Worm (Caenorhabditis elegans) whole organism, young adult: Measurements from ENCODE around the gene pinn-1.

Experiments
- B0019.2 ChIP-seq: fragments of 200-800 bp; sonication (Bioruptor generic); conservative IDR thresholded peaks from 2 replicates; pipeline ENCODE4 v1.3.6; 2022; ENCODE audit warnings: missing genetic modification reagents, missing genetic modification characterization, missing compliant biosample characterization
- B0336.3 ChIP-seq: fragments of 200-800 bp; sonication (Bioruptor generic); IDR thresholded peaks from 2 replicates; pipeline ENCODE4 v1.3.6; 2022; ENCODE audit warnings: missing genetic modification characterization, missing compliant biosample characterization
- C17E4.6 ChIP-seq: fragments of 200-800 bp; sonication (Bioruptor generic); IDR thresholded peaks from 2 replicates; pipeline ENCODE4 v1.3.6; 2022; ENCODE audit warnings: missing genetic modification reagents, missing genetic modification characterization, missing compliant biosample characterization
- F23B12.7 ChIP-seq: sonication (generic microtip); optimal IDR thresholded peaks from 2 replicates; lab custom pipeline; 2017; ENCODE audit warnings: missing genetic modification characterization, mild to moderate bottlenecking, missing compliant biosample characterization, antibody characterized with exemption, moderate library complexity; ENCODE audit not compliant: insufficient read depth
- F33H1.4 ChIP-seq: fragments of 200-800 bp; sonication (Bioruptor generic); IDR thresholded peaks from 2 replicates; pipeline ENCODE4 v1.3.6; 2022; ENCODE audit warnings: missing genetic modification reagents, missing genetic modification characterization, missing compliant biosample characterization
- F52B5.7 ChIP-seq: sonication (generic microtip); optimal IDR thresholded peaks from 2 replicates; lab custom pipeline; 2016; ENCODE audit warnings: mild to moderate bottlenecking, missing genetic modification characterization, missing compliant biosample characterization
- F55B11.4 ChIP-seq: sonication (generic microtip); optimal IDR thresholded peaks from 2 replicates; lab custom pipeline; 2016; ENCODE audit warnings: missing compliant biosample characterization, missing genetic modification characterization, borderline replicate concordance; ENCODE audit not compliant: insufficient read depth
- F57A8.1 ChIP-seq: fragments of 200-800 bp; sonication (Bioruptor generic); optimal IDR thresholded peaks from 2 replicates; lab custom pipeline; 2018; ENCODE audit warnings: mild to moderate bottlenecking, missing genetic modification characterization, moderate library complexity, missing compliant biosample characterization
- K11D2.4 ChIP-seq: fragments of 200-800 bp; sonication (Bioruptor generic); IDR thresholded peaks from 2 replicates; pipeline ENCODE4 v1.3.6; 2022; ENCODE audit warnings: missing genetic modification reagents, missing genetic modification characterization, missing compliant biosample characterization
- Y53F4B.3 ChIP-seq: fragments of 200-800 bp; sonication (Bioruptor generic); IDR thresholded peaks from 2 replicates; pipeline ENCODE4 v1.3.6; 2022; ENCODE audit warnings: missing genetic modification reagents, missing genetic modification characterization, missing compliant biosample characterization
- Y53G8AR.9 ChIP-seq: fragments of 200-800 bp; sonication (Bioruptor generic); conservative IDR thresholded peaks from 2 replicates; pipeline ENCODE4 v1.3.6; 2022; ENCODE audit warnings: missing genetic modification reagents, missing genetic modification characterization, missing compliant biosample characterization
- aptf-2 ChIP-seq: fragments of 200-800 bp; sonication (Bioruptor generic); conservative IDR thresholded peaks from 2 replicates; pipeline ENCODE4 v1.3.6; 2022; ENCODE audit warnings: missing genetic modification reagents, missing genetic modification characterization, missing compliant biosample characterization
- aptf-3 ChIP-seq: fragments of 200-800 bp; sonication (Bioruptor generic); IDR thresholded peaks from 2 replicates; pipeline ENCODE4 v1.3.6; 2022; ENCODE audit warnings: missing genetic modification characterization, missing compliant biosample characterization
- atf-7 ChIP-seq: sonication (generic microtip); optimal IDR thresholded peaks from 2 replicates; lab custom pipeline; 2017; ENCODE audit warnings: mild to moderate bottlenecking, missing genetic modification characterization, missing compliant biosample characterization
- athp-1 ChIP-seq: sonication (generic microtip); optimal IDR thresholded peaks from 2 replicates; lab custom pipeline; 2017; ENCODE audit warnings: mild to moderate bottlenecking, missing genetic modification characterization, missing compliant biosample characterization
- ceh-100 ChIP-seq: fragments of 200-800 bp; sonication (Bioruptor generic); IDR thresholded peaks from 2 replicates; pipeline ENCODE4 v1.3.6; 2022; ENCODE audit warnings: missing genetic modification reagents, missing genetic modification characterization, missing compliant biosample characterization
- ceh-27 ChIP-seq: fragments of 200-800 bp; sonication (Bioruptor generic); optimal IDR thresholded peaks from 2 replicates; lab custom pipeline; 2018; ENCODE audit warnings: mild to moderate bottlenecking, missing genetic modification characterization, moderate library complexity, missing compliant biosample characterization
- ceh-40 ChIP-seq: fragments of 200-800 bp; sonication (Bioruptor generic); IDR thresholded peaks from 2 replicates; pipeline ENCODE4 v1.3.6; 2022; ENCODE audit warnings: missing genetic modification characterization, missing compliant biosample characterization
- chd-7 ChIP-seq: sonication (generic microtip); optimal IDR thresholded peaks from 2 replicates; lab custom pipeline; 2016; ENCODE audit warnings: mild to moderate bottlenecking, missing genetic modification characterization, moderate library complexity, missing compliant biosample characterization
- dpff-1 ChIP-seq: sonication (generic microtip); optimal IDR thresholded peaks from 2 replicates; lab custom pipeline; 2017; ENCODE audit warnings: mild to moderate bottlenecking, missing genetic modification characterization, missing compliant biosample characterization
- ets-4 ChIP-seq: fragments of 200-800 bp; sonication (Bioruptor generic); optimal IDR thresholded peaks from 2 replicates; lab custom pipeline; 2018; ENCODE audit warnings: mild to moderate bottlenecking, missing genetic modification characterization, missing compliant biosample characterization
- hlh-26 ChIP-seq: fragments of 200-800 bp; sonication (Bioruptor generic); conservative IDR thresholded peaks from 2 replicates; pipeline ENCODE4 v1.3.6; 2022; ENCODE audit warnings: missing genetic modification reagents, missing genetic modification characterization, missing compliant biosample characterization
- hmg-20 ChIP-seq: fragments of 200-800 bp; sonication (Bioruptor generic); IDR thresholded peaks from 2 replicates; pipeline ENCODE4 v1.3.6; 2022; ENCODE audit warnings: missing genetic modification reagents, missing genetic modification characterization, missing compliant biosample characterization
- hsf-1 ChIP-seq: fragments of 200-800 bp; sonication (Bioruptor generic); IDR thresholded peaks from 2 replicates; pipeline ENCODE4 v1.3.6; 2022; ENCODE audit warnings: missing genetic modification reagents, missing genetic modification characterization, missing compliant biosample characterization
- lag-1 ChIP-seq: fragments of 200-800 bp; sonication (Bioruptor generic); IDR thresholded peaks from 2 replicates; pipeline ENCODE4 v1.3.6; 2022; ENCODE audit warnings: missing genetic modification reagents, missing genetic modification characterization, missing compliant biosample characterization
- lin-26 ChIP-seq: fragments of 200-800 bp; sonication (Bioruptor generic); IDR thresholded peaks from 2 replicates; pipeline ENCODE4 v1.3.6; 2022; ENCODE audit warnings: missing genetic modification reagents, missing genetic modification characterization, missing compliant biosample characterization
- lin-35 ChIP-seq, 3 experiments: fragments of 150-350 bp in 2 of 3; sonication (generic microtip) in 1 of 3; optimal IDR thresholded peaks; 2 replicates each; lab custom pipeline; 2014 to 2018; ENCODE audit warnings: missing biosample characterization in 3 of 3, missing genetic modification characterization in 3 of 3, missing genetic modification reagents in 3 of 3
- lin-54 ChIP-seq: fragments of 200-800 bp; sonication (Bioruptor generic); optimal IDR thresholded peaks from 2 replicates; lab custom pipeline; 2018; ENCODE audit warnings: mild to moderate bottlenecking, missing genetic modification characterization, missing compliant biosample characterization
- lsl-1 ChIP-seq: fragments of 200-800 bp; sonication (Bioruptor generic); optimal IDR thresholded peaks from 2 replicates; lab custom pipeline; 2018; ENCODE audit warnings: mild to moderate bottlenecking, missing genetic modification characterization, moderate library complexity, missing compliant biosample characterization
- lsy-27 ChIP-seq: sonication (generic microtip); optimal IDR thresholded peaks from 2 replicates; lab custom pipeline; 2017; ENCODE audit warnings: missing genetic modification characterization, mild to moderate bottlenecking, missing compliant biosample characterization, antibody characterized with exemption, missing genotype, borderline replicate concordance; ENCODE audit not compliant: insufficient read depth
- madf-10 ChIP-seq: sonication (generic microtip); optimal IDR thresholded peaks from 2 replicates; lab custom pipeline; 2016; ENCODE audit warnings: mild to moderate bottlenecking, missing genetic modification characterization, missing compliant biosample characterization
- mel-28 ChIP-seq: sonication (generic microtip); optimal IDR thresholded peaks from 2 replicates; lab custom pipeline; 2016; ENCODE audit warnings: borderline replicate concordance, mild to moderate bottlenecking, missing genetic modification characterization, missing compliant biosample characterization
- pbrm-1 ChIP-seq: fragments of 200-800 bp; sonication (Bioruptor generic); IDR thresholded peaks from 2 replicates; pipeline ENCODE4 v1.3.6; 2022; ENCODE audit warnings: missing genetic modification reagents, missing genetic modification characterization, missing compliant biosample characterization
- pha-4 ChIP-seq: fragments of 150-350 bp; sonication (generic microtip); optimal IDR thresholded peaks from 2 replicates; lab custom pipeline; 2014; ENCODE audit warnings: missing biosample characterization, missing genetic modification reagents, missing genetic modification characterization
- sdz-38 ChIP-seq: sonication (generic microtip); optimal IDR thresholded peaks from 2 replicates; lab custom pipeline; 2016; ENCODE audit warnings: missing genotype, missing genetic modification characterization, missing compliant biosample characterization
- snpc-1.3 ChIP-seq: sonication (generic microtip); optimal IDR thresholded peaks from 2 replicates; lab custom pipeline; 2017; ENCODE audit warnings: missing genetic modification characterization, mild to moderate bottlenecking, missing compliant biosample characterization, antibody characterized with exemption, moderate library complexity, missing genotype, missing genetic modification reagents; ENCODE audit not compliant: insufficient read depth
- snpc-3.4 ChIP-seq: sonication (generic microtip); optimal IDR thresholded peaks from 2 replicates; lab custom pipeline; 2017; ENCODE audit warnings: missing genetic modification characterization, mild to moderate bottlenecking, missing compliant biosample characterization, antibody characterized with exemption, moderate library complexity, missing genotype, missing genetic modification reagents
- sptf-2 ChIP-seq: fragments of 200-800 bp; sonication (Bioruptor generic); optimal IDR thresholded peaks from 2 replicates; lab custom pipeline; 2018; ENCODE audit warnings: mild to moderate bottlenecking, missing genetic modification characterization, missing compliant biosample characterization
- tbx-9 ChIP-seq: sonication (generic microtip); optimal IDR thresholded peaks from 2 replicates; lab custom pipeline; 2016; ENCODE audit warnings: borderline replicate concordance, missing genetic modification characterization, inconsistent platforms, missing compliant biosample characterization
- tlf-1 ChIP-seq: fragments of 200-800 bp; sonication (Bioruptor generic); optimal IDR thresholded peaks from 2 replicates; lab custom pipeline; 2018; ENCODE audit warnings: mild to moderate bottlenecking, missing genetic modification characterization, missing compliant biosample characterization
- zim-3 ChIP-seq: sonication (generic microtip); optimal IDR thresholded peaks from 2 replicates; lab custom pipeline; 2017; ENCODE audit warnings: mild to moderate bottlenecking, missing genetic modification characterization, moderate library complexity, missing compliant biosample characterization
- ztf-18 ChIP-seq: sonication (generic microtip); optimal IDR thresholded peaks from 2 replicates; lab custom pipeline; 2016; ENCODE audit warnings: missing genotype, mild to moderate bottlenecking, missing genetic modification characterization, missing compliant biosample characterization
- ztf-22 ChIP-seq: fragments of 200-800 bp; sonication (Bioruptor generic); optimal IDR thresholded peaks from 2 replicates; lab custom pipeline; 2018; ENCODE audit warnings: mild to moderate bottlenecking, missing genetic modification characterization, moderate library complexity, missing compliant biosample characterization
- ztf-25 ChIP-seq: fragments of 200-800 bp; sonication (Bioruptor generic); IDR thresholded peaks from 2 replicates; pipeline ENCODE4 v1.3.6; 2022; ENCODE audit warnings: missing genetic modification reagents, missing genetic modification characterization, missing compliant biosample characterization
- ztf-28 ChIP-seq: fragments of 200-800 bp; sonication (Bioruptor generic); IDR thresholded peaks from 2 replicates; pipeline ENCODE4 v1.3.6; 2022; ENCODE audit warnings: missing genetic modification reagents, missing genetic modification characterization, missing compliant biosample characterization
- ztf-6 ChIP-seq: fragments of 200-800 bp; sonication (Bioruptor generic); IDR thresholded peaks from 2 replicates; pipeline ENCODE4 v1.3.6; 2022; ENCODE audit warnings: missing genetic modification reagents, missing genetic modification characterization, missing compliant biosample characterization

Gene pinn-1

DNA sequence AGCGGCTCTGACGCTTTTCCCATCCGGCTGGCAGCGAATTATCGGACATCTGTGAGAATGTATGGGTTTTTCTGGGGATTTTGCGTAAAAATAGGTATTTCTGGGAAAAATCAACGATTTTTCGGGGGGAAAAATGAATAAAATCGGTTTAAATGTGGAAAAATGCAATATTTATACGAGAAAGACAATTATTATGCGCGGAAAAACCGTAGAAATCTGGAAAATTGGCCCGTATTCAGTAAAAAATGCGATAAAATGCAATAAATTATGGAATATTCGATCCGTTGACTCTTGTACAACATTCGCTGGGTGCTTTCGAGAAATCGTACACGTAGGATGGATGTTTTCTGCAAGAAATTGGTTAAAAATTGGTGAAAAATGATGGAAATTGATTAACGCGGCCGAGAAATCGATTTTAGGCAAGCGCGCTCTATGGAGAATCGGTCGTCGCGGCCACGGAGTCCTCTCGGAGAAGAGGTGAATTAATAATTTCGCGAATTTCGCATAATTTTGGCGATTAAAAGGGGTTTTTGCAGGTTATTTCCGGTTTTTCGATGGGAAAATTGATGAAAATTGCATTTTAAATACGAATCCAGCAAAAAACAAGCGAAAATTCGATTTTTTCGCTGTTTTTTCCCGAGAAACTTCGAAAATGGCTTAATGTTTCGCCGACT lies at the start of gene pinn-1 (continued):
- peak; percentile 89 for TF ChIP-seq K11D2.4 (GFP tag; lab: Robert Waterston, UW)
- TF ChIP-seq Y53G8AR.9 (GFP tag; lab: Robert Waterston, UW) = peak; percentile 87
- peak; percentile 81 for TF ChIP-seq lin-54 (GFP tag; lab: Kevin White, UChicago)
- TF ChIP-seq ztf-22 (GFP tag; lab: Kevin White, UChicago) = peak; percentile 30
- 0 out of 2 replicates have a peak, but pooled peaks have one; percentile 37 for TF ChIP-seq C17E4.6 (GFP tag; lab: Robert Waterston, UW)
- TF ChIP-seq tlf-1 (GFP tag; lab: Kevin White, UChicago) = peak; percentile 67
- peak; percentile 66 for TF ChIP-seq lin-26 (GFP tag; lab: Robert Waterston, UW)
- TF ChIP-seq ceh-40 (GFP tag; lab: Robert Waterston, UW) = no peak
- no peak for TF ChIP-seq tbx-9 (tag; lab: Kevin White, UChicago)
- no peak for TF ChIP-seq hlh-26 (GFP tag; lab: Robert Waterston, UW)
- peak; percentile 95 for TF ChIP-seq athp-1 (tag; lab: Kevin White, UChicago)
- peak; percentile 86 for TF ChIP-seq chd-7 (tag; lab: Kevin White, UChicago)
- TF ChIP-seq F23B12.7 = peak; percentile 45
- TF ChIP-seq lag-1 (GFP tag; lab: Robert Waterston, UW) = no peak
- peak; percentile 31 for TF ChIP-seq snpc-3.4 (tag; lab: Kevin White, UChicago)
- TF ChIP-seq lsl-1 (GFP tag; lab: Kevin White, UChicago) = peak; percentile 73
- TF ChIP-seq ztf-25 = 0 out of 2 replicates have a peak, but pooled peaks have one; percentile 31
- no peak for TF ChIP-seq snpc-1.3 (tag; lab: Kevin White, UChicago)
- peak; percentile 68 for TF ChIP-seq atf-7 (tag; lab: Kevin White, UChicago)
- no peak for TF ChIP-seq aptf-3 (GFP tag; lab: Robert Waterston, UW)
- peak; percentile 69 for TF ChIP-seq F33H1.4
- no peak for TF ChIP-seq lsy-27 (tag; lab: Kevin White, UChicago)
- peak; percentile 85 for TF ChIP-seq B0336.3 (GFP tag; lab: Robert Waterston, UW)
- TF ChIP-seq zim-3 (tag; lab: Kevin White, UChicago) = peak; percentile 60
- peak; percentile 63; the same call in 1 of the 2 replicates for TF ChIP-seq B0019.2 (GFP tag; lab: Robert Waterston, UW)
- TF ChIP-seq sdz-38 = no peak
- no peak for TF ChIP-seq dpff-1 (tag; lab: Kevin White, UChicago)
- peak; percentile 62 for TF ChIP-seq sptf-2 (GFP tag; lab: Kevin White, UChicago)
- no peak for TF ChIP-seq F55B11.4
- TF ChIP-seq ztf-28 = peak; percentile 93
- TF ChIP-seq ztf-18 = peak; percentile 8
- no peak for TF ChIP-seq ets-4 (GFP tag; lab: Kevin White, UChicago)
- TF ChIP-seq Y53F4B.3 (GFP tag; lab: Robert Waterston, UW) = peak; percentile 10; the same call in 1 of the 2 replicates
- peak; percentile 66 for TF ChIP-seq mel-28 (tag; lab: Kevin White, UChicago)
- no peak for TF ChIP-seq hmg-20 (GFP tag; lab: Robert Waterston, UW)
- no peak for TF ChIP-seq pha-4 (tag; lab: Kevin White, UChicago)
- TF ChIP-seq ceh-100 (GFP tag; lab: Robert Waterston, UW) = peak; percentile 85
- TF ChIP-seq ceh-27 (GFP tag; lab: Kevin White, UChicago) = peak; percentile 96
- peak; percentile 75; the same call in 1 of the 2 replicates for TF ChIP-seq aptf-2 (GFP tag; lab: Robert Waterston, UW)
- 0 out of 2 replicates have a peak, but pooled peaks have one; percentile 44 for TF ChIP-seq ztf-6 (GFP tag; lab: Robert Waterston, UW)
- TF ChIP-seq F52B5.7 (tag; lab: Kevin White, UChicago) = peak; percentile 72
- no peak for TF ChIP-seq F57A8.1
- peak in 1 of 3 experiments; percentile 69 for TF ChIP-seq lin-35 (GFP tag; optimal IDR thresholded peaks at IDR 0.05; lab: Kevin White, UChicago)
- TF ChIP-seq pbrm-1 = peak; percentile 92
- peak; percentile 69 for TF ChIP-seq madf-10
- peak; percentile 66; the same call in 1 of the 2 replicates for TF ChIP-seq hsf-1 (GFP tag; lab: Robert Waterston, UW)
